Comparison of ENCODE assay signal across 2 worm cellular contexts in the genomic region with DNA sequence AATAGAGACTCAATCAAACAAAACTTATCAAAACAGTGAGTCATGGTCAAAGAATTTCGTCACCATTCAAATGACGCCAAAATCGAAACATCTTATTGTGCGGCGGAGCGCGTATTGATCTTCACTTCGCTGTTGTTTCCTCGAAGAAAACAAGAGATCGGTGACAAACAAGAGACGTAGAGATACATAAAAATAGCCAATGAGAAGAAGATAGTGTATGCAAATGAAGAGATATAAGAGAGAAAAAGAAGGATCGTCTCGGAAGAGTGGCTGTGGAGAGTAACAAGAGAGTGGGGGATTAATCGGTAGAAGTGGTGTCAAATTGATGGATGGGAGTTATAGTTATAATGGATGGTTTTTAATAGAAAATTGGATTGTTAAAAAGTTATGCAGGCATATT.
A peak's percentile ranks its signal among the peaks of the same experiment; 100 is the strongest.
TF ChIP-seq lines count a peak whose summit lies in the region.

No protein-coding gene starts in this region.

TF ChIP-seq in whole organism, L1 larva, 84 proteins besides CTCF, POLR2A, EP300 and RAD21 (continued from another document and continues in another):
- TF ChIP-seq snu-23 (GFP tag; optimal IDR thresholded peaks at IDR 0.05; lab: Kevin White, UChicago) (peak; percentile 71), egl-27 (tag; optimal IDR thresholded peaks at IDR 0.05; lab: Kevin White, UChicago) (no peak), C04F5.9 (tag; optimal IDR thresholded peaks at IDR 0.05; lab: Kevin White, UChicago) (no peak), lir-3 (tag; optimal IDR thresholded peaks at IDR 0.05; lab: Kevin White, UChicago; ENCODE audit: poor library complexity) (peak; percentile 32), aha-1 (tag; optimal IDR thresholded peaks at IDR 0.05; lab: Kevin White, UChicago) (no peak), hpl-2 (GFP tag; optimal IDR thresholded peaks at IDR 0.05; lab: Kevin White, UChicago) (no peak), fkh-8 (tag; optimal IDR thresholded peaks at IDR 0.05; lab: Kevin White, UChicago) (peak; percentile 3), nhr-47 (tag; optimal IDR thresholded peaks at IDR 0.05; lab: Kevin White, UChicago) (peak; percentile 56), ceh-88 (GFP tag; IDR thresholded peaks at IDR 0.05; lab: Robert Waterston, UW) (no peak), swsn-7 (tag; optimal IDR thresholded peaks at IDR 0.05; lab: Kevin White, UChicago) (peak; percentile 49), nhr-237 (tag; optimal IDR thresholded peaks at IDR 0.05; lab: Kevin White, UChicago) (no peak), mep-1 (tag; optimal IDR thresholded peaks at IDR 0.05; lab: Kevin White, UChicago) (peak; percentile 85), zag-1 (tag; optimal IDR thresholded peaks at IDR 0.05; lab: Kevin White, UChicago) (no peak), jun-1 (tag; optimal IDR thresholded peaks at IDR 0.05; lab: Kevin White, UChicago) (peak; percentile 31), nhr-11 (tag; optimal IDR thresholded peaks at IDR 0.05; lab: Kevin White, UChicago) (no peak), unc-62 (GFP tag; optimal IDR thresholded peaks at IDR 0.05; lab: Kevin White, UChicago) (no peak), skn-1 (tag; optimal IDR thresholded peaks at IDR 0.05; lab: Kevin White, UChicago) (peak; percentile 22), nhr-77 (tag; optimal IDR thresholded peaks at IDR 0.05; lab: Kevin White, UChicago) (no peak), nhr-90 (tag; optimal IDR thresholded peaks at IDR 0.05; lab: Kevin White, UChicago; ENCODE audit: poor library complexity) (peak; percentile 25), nhr-85 (tag; lab: Kevin White, UChicago) (peak; percentile 81), elt-2 (tag; optimal IDR thresholded peaks at IDR 0.05; lab: Kevin White, UChicago) (no peak), ztf-4 (tag; optimal IDR thresholded peaks at IDR 0.05; lab: Kevin White, UChicago) (no peak), sox-4 (tag; optimal IDR thresholded peaks at IDR 0.05; lab: Kevin White, UChicago) (no peak), lin-39 (tag; optimal IDR thresholded peaks at IDR 0.05; lab: Kevin White, UChicago) (peak; percentile 28), nhr-19 (GFP tag; conservative IDR thresholded peaks at IDR 0.05; lab: Robert Waterston, UW) (no peak), nhr-71 (tag; optimal IDR thresholded peaks at IDR 0.05; lab: Kevin White, UChicago) (peak; percentile 63), ztf-11 (tag; optimal IDR thresholded peaks at IDR 0.05; lab: Kevin White, UChicago) (no peak), nhr-28 (tag; optimal IDR thresholded peaks at IDR 0.05; lab: Kevin White, UChicago) (no peak), nhr-12 (tag; optimal IDR thresholded peaks at IDR 0.05; lab: Kevin White, UChicago) (no peak), sptf-1 (tag; optimal IDR thresholded peaks at IDR 0.05; lab: Kevin White, UChicago) (no peak), dpl-1 (GFP tag; optimal IDR thresholded peaks at IDR 0.05; lab: Kevin White, UChicago) (peak; percentile 22 to 50 (median 27)), tlp-1 (tag; optimal IDR thresholded peaks at IDR 0.05; lab: Kevin White, UChicago) (no peak), sup-37 (GFP tag; optimal IDR thresholded peaks at IDR 0.05; lab: Kevin White, UChicago) (no peak), efl-3 (GFP tag; optimal IDR thresholded peaks at IDR 0.05; lab: Kevin White, UChicago) (no peak), ceh-8 (GFP tag; optimal IDR thresholded peaks at IDR 0.05; lab: Kevin White, UChicago) (no peak), ama-1 (optimal IDR thresholded peaks at IDR 0.05; lab: Kevin White, UChicago) (no peak), hlh-4 (tag; optimal IDR thresholded peaks at IDR 0.05; lab: Kevin White, UChicago) (no peak), elt-3 (tag; optimal IDR thresholded peaks at IDR 0.05; lab: Kevin White, UChicago) (no peak), ces-1 (GFP tag; optimal IDR thresholded peaks at IDR 0.05; lab: Kevin White, UChicago) (no peak), tbx-2 (tag; optimal IDR thresholded peaks at IDR 0.05; lab: Kevin White, UChicago) (peak; percentile 31), ceh-82 (tag; optimal IDR thresholded peaks at IDR 0.05; lab: Kevin White, UChicago) (peak in 2 of 3 experiments; percentile 31 to 43), aly-2 (tag; optimal IDR thresholded peaks at IDR 0.05; lab: Kevin White, UChicago) (no peak), blmp-1 (tag; optimal IDR thresholded peaks at IDR 0.05; lab: Kevin White, UChicago) (peak; percentile 75), mab-9 (GFP tag; IDR thresholded peaks at IDR 0.05; lab: Robert Waterston, UW) (no peak), lsy-2 (tag; optimal IDR thresholded peaks at IDR 0.05; lab: Kevin White, UChicago) (peak; percentile 54 to 76), C16A3.4 (tag; optimal IDR thresholded peaks at IDR 0.05; lab: Kevin White, UChicago) (peak; percentile 4), lin-14 (GFP tag; optimal IDR thresholded peaks at IDR 0.05; lab: Kevin White, UChicago) (peak; percentile 88), F16B12.6 (tag; optimal IDR thresholded peaks at IDR 0.05; lab: Kevin White, UChicago) (peak; percentile 6), dsc-1 (tag; optimal IDR thresholded peaks at IDR 0.05; lab: Kevin White, UChicago) (peak; percentile 24), fkh-4 (tag; optimal IDR thresholded peaks at IDR 0.05; lab: Kevin White, UChicago; ENCODE audit: borderline replicate concordance) (no peak), xbp-1 (tag; optimal IDR thresholded peaks at IDR 0.05; lab: Kevin White, UChicago) (peak; percentile 2), mef-2 (tag; optimal IDR thresholded peaks at IDR 0.05; lab: Kevin White, UChicago) (no peak), snpc-4 (tag; optimal IDR thresholded peaks at IDR 0.05; lab: Kevin White, UChicago) (peak; percentile 30), C34B4.2 (tag; optimal IDR thresholded peaks at IDR 0.05; lab: Kevin White, UChicago) (no peak), hlh-17 (GFP tag; optimal IDR thresholded peaks at IDR 0.05; lab: Kevin White, UChicago; ENCODE audit: borderline replicate concordance) (no peak), unc-130 (tag; optimal IDR thresholded peaks at IDR 0.05; lab: Kevin White, UChicago) (no peak), unc-98 (GFP tag; IDR thresholded peaks at IDR 0.05; lab: Robert Waterston, UW) (no peak), ceh-63 (GFP tag; optimal IDR thresholded peaks at IDR 0.05; lab: Kevin White, UChicago) (no peak), grh-1 (GFP tag; IDR thresholded peaks at IDR 0.05; lab: Robert Waterston, UW) (no peak), pqm-1 (tag; optimal IDR thresholded peaks at IDR 0.05; lab: Kevin White, UChicago) (no peak), pax-3 (tag; optimal IDR thresholded peaks at IDR 0.05; lab: Kevin White, UChicago) (no peak), nhr-76 (tag; optimal IDR thresholded peaks at IDR 0.05; lab: Kevin White, UChicago) (no peak), nhr-20 (tag; optimal IDR thresholded peaks at IDR 0.05; lab: Kevin White, UChicago) (peak; percentile 43), vab-15 (tag; optimal IDR thresholded peaks at IDR 0.05; lab: Kevin White, UChicago) (no peak), zip-4 (GFP tag; optimal IDR thresholded peaks at IDR 0.05; lab: Kevin White, UChicago) (no peak), fkh-10 (GFP tag; optimal IDR thresholded peaks at IDR 0.05; lab: Kevin White, UChicago) (peak; percentile 33)

TF ChIP-seq in whole organism, L3 larva, 47 proteins besides CTCF, POLR2A, EP300 and RAD21 (continued from another document):
- TF ChIP-seq nfya-1 (tag; optimal IDR thresholded peaks at IDR 0.05; lab: Kevin White, UChicago; ENCODE audit: insufficient read depth) (peak; percentile 67), nhr-25 (tag; optimal IDR thresholded peaks at IDR 0.05; lab: Kevin White, UChicago) (peak; percentile 40), mdl-1 (tag; optimal IDR thresholded peaks at IDR 0.05; lab: Kevin White, UChicago) (no peak), fos-1 (tag; optimal IDR thresholded peaks at IDR 0.05; lab: Kevin White, UChicago) (no peak), nhr-23 (tag; optimal IDR thresholded peaks at IDR 0.05; lab: Kevin White, UChicago) (peak; percentile 42)
